Fruit fly (Drosophila melanogaster): ENCODE data around the gene CG11656.

Gene CG11656

DNA sequence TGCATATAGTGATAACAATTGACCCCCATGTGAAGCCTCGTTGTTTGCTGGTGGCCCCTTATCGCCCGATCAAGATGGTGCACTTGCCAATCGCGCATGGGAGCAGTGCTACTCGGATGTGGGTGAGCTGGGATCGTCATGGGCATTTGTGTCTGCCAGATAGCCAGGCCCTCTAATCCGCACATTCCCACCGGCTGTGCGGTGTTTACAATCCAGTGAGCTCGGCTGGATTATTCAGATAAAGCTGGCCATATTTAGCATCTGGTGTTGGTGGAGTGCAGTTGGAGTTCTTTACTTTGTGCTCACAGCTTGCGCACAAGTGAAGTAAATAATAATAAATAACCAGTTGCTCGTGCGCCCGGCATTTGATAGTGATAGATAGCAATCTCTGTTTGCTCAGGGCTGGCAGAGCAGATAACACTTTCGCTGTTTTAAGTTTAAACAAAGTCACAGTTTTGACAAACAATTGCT, 23.3 kb downstream of the CG11656 start (continued):
- TF ChIP-seq CG17385 (GFP tag; optimal IDR thresholded peaks at IDR 0.05), result peak; percentile 9
- peak; percentile 68 for TF ChIP-seq CG18599 (GFP tag; optimal IDR thresholded peaks at IDR 0.05)
- no peak for TF ChIP-seq CG2202 (tag; optimal IDR thresholded peaks at IDR 0.05)
- peak; percentile 19 for TF ChIP-seq Dek (tag; optimal IDR thresholded peaks at IDR 0.05)
- TF ChIP-seq sc (optimal IDR thresholded peaks at IDR 0.05), result no peak
- TF ChIP-seq sc (GFP tag; optimal IDR thresholded peaks at IDR 0.05), result no peak
- peak; percentile 33; the same call in 1 of the 2 replicates for TF ChIP-seq chm (GFP tag; IDR thresholded peaks at IDR 0.05)
- TF ChIP-seq CG8359 (GFP tag; optimal IDR thresholded peaks at IDR 0.05; ENCODE audit: borderline replicate concordance), result peak; percentile 45
- no peak for TF ChIP-seq al (GFP tag; IDR thresholded peaks at IDR 0.05)
- peak; percentile 12; the same call in 1 of the 2 replicates for TF ChIP-seq HLH3B (GFP tag; IDR thresholded peaks at IDR 0.05)
- TF ChIP-seq HLHmδ (GFP tag; optimal IDR thresholded peaks at IDR 0.05), result peak; percentile 25
- TF ChIP-seq tap (tag; optimal IDR thresholded peaks at IDR 0.05), result no peak
- peak; percentile 34 for TF ChIP-seq CG13424 (tag; optimal IDR thresholded peaks at IDR 0.05)
- no peak for TF ChIP-seq GATAe (GFP tag; conservative IDR thresholded peaks at IDR 0.05)
- no peak for TF ChIP-seq bbx (GFP tag; IDR thresholded peaks at IDR 0.05; ENCODE audit: partially characterized antibody)
- TF ChIP-seq dan (GFP tag; IDR thresholded peaks at IDR 0.05), result no peak
- TF ChIP-seq vvl (GFP tag; IDR thresholded peaks at IDR 0.05), result 0 out of 2 replicates have a peak, but pooled peaks have one; percentile 39
- peak; percentile 78 for TF ChIP-seq fd64A (GFP tag; optimal IDR thresholded peaks at IDR 0.05)
- TF ChIP-seq Camta (GFP tag; optimal IDR thresholded peaks at IDR 0.05), result peak; percentile 9
- peak; percentile 36 for TF ChIP-seq BtbVII (GFP tag; optimal IDR thresholded peaks at IDR 0.05)
- 0 out of 2 replicates have a peak, but pooled peaks have one; percentile 12 for TF ChIP-seq CG10959 (GFP tag; IDR thresholded peaks at IDR 0.05)
- TF ChIP-seq wek (GFP tag; optimal IDR thresholded peaks at IDR 0.05), result peak; percentile 63
- no peak for TF ChIP-seq lbe (GFP tag; optimal IDR thresholded peaks at IDR 0.05)
- TF ChIP-seq so (GFP tag; IDR thresholded peaks at IDR 0.05), result peak; percentile 40; the same call in 1 of the 3 replicates
- no peak for TF ChIP-seq CG7372 (GFP tag; IDR thresholded peaks at IDR 0.05)
- TF ChIP-seq CG15514 (GFP tag; optimal IDR thresholded peaks at IDR 0.05), result peak; percentile 61
- peak; percentile 60 for TF ChIP-seq CG2875 (GFP tag; optimal IDR thresholded peaks at IDR 0.05)
- peak; percentile 37 for TF ChIP-seq bab2 (GFP tag; optimal IDR thresholded peaks at IDR 0.05)
- TF ChIP-seq CG17186 (GFP tag; optimal IDR thresholded peaks at IDR 0.05), result peak; percentile 59
- TF ChIP-seq CG8924 (tag; optimal IDR thresholded peaks at IDR 0.05), result peak; percentile 40
- peak; percentile 5 for TF ChIP-seq CG9797 (GFP tag; optimal IDR thresholded peaks at IDR 0.05)
- TF ChIP-seq CG4707 (GFP tag; optimal IDR thresholded peaks at IDR 0.05), result peak; percentile 51
- 0 out of 3 replicates have a peak, but pooled peaks have one; percentile 11 for TF ChIP-seq CG16813 (GFP tag; IDR thresholded peaks at IDR 0.05; ENCODE audit: partially characterized antibody)
- TF ChIP-seq CG33213 (GFP tag; optimal IDR thresholded peaks at IDR 0.05), result peak; percentile 23
- TF ChIP-seq Hmr (GFP tag; optimal IDR thresholded peaks at IDR 0.05), result peak; percentile 56
- TF ChIP-seq Awh (GFP tag; IDR thresholded peaks at IDR 0.05), result peak; percentile 57; the same call in 1 of the 2 replicates
- TF ChIP-seq D (optimal IDR thresholded peaks at IDR 0.05), result no peak
- TF ChIP-seq D (GFP tag; optimal IDR thresholded peaks at IDR 0.05), result peak; percentile 44
- TF ChIP-seq ci (GFP tag; IDR thresholded peaks at IDR 0.05), result peak; percentile 79
- TF ChIP-seq CG7963 (GFP tag; IDR thresholded peaks at IDR 0.05; ENCODE audit: partially characterized antibody), result no peak
- peak; percentile 80 for TF ChIP-seq CG10543 (GFP tag; optimal IDR thresholded peaks at IDR 0.05)
- peak in 1 of 2 experiments; percentile 51 for TF ChIP-seq Hr78 (GFP tag; optimal IDR thresholded peaks at IDR 0.05)
- TF ChIP-seq nerfin-1 (tag; optimal IDR thresholded peaks at IDR 0.05), result peak; percentile 50
- TF ChIP-seq CG6813 (GFP tag; optimal IDR thresholded peaks at IDR 0.05), result peak; percentile 72
- TF ChIP-seq CG3407 (GFP tag; optimal IDR thresholded peaks at IDR 0.05), result peak; percentile 56
- TF ChIP-seq lab (GFP tag; optimal IDR thresholded peaks at IDR 0.05), result peak; percentile 83
- TF ChIP-seq Fer3 (tag; optimal IDR thresholded peaks at IDR 0.05), result peak; percentile 37
- TF ChIP-seq CG13775 (GFP tag; optimal IDR thresholded peaks at IDR 0.05), result no peak
- TF ChIP-seq ATbp (GFP tag; optimal IDR thresholded peaks at IDR 0.05), result peak; percentile 82

All from whole organism, embryonic.